Fruit fly (Drosophila melanogaster) whole organism, embryonic: ENCODE measurements around the gene CG43367.

Experiments
- Bdp1 ChIP-seq: fragments of 200-800 bp; sonication (Bioruptor generic); optimal IDR thresholded peaks from 3 replicates; lab custom pipeline; 2016; ENCODE audit warnings: missing biosample characterization, missing genetic modification characterization
- CG10654 ChIP-seq: fragments of 200-800 bp; sonication (Bioruptor generic); optimal IDR thresholded peaks from 2 replicates; lab custom pipeline; 2016; ENCODE audit warnings: missing biosample characterization, missing genetic modification characterization
- CG11504 ChIP-seq: fragments of 200-800 bp; sonication (Bioruptor generic); optimal IDR thresholded peaks from 3 replicates; lab custom pipeline; 2019; ENCODE audit warnings: missing biosample characterization, mild to moderate bottlenecking, missing genetic modification characterization, moderate library complexity
- CG11723 ChIP-seq: fragments of 200-800 bp; sonication (Bioruptor generic); optimal IDR thresholded peaks from 2 replicates; lab custom pipeline; 2017; ENCODE audit warnings: missing biosample characterization, mild to moderate bottlenecking, missing genetic modification characterization
- CG12155 ChIP-seq: fragments of 200-800 bp; sonication (Bioruptor generic); optimal IDR thresholded peaks from 3 replicates; lab custom pipeline; 2016; ENCODE audit warnings: missing biosample characterization, missing genetic modification characterization
- CG12236 ChIP-seq: fragments of 200-800 bp; sonication (Bioruptor generic); optimal IDR thresholded peaks from 2 replicates; lab custom pipeline; 2016; ENCODE audit warnings: missing biosample characterization, missing genetic modification characterization
- CG14050 ChIP-seq: fragments of 200-800 bp; sonication (Bioruptor generic); IDR thresholded peaks from 3 replicates; pipeline ENCODE4 v1.3.6; 2022; ENCODE audit warnings: missing biosample characterization, missing genetic modification characterization
- CG14965 ChIP-seq: fragments of 200-800 bp; sonication (Bioruptor generic); optimal IDR thresholded peaks from 2 replicates; lab custom pipeline; 2016; ENCODE audit warnings: missing biosample characterization, missing genetic modification characterization, borderline replicate concordance
- CG15269 ChIP-seq: fragments of 200-800 bp; sonication (Bioruptor generic); optimal IDR thresholded peaks from 2 replicates; lab custom pipeline; 2018; ENCODE audit warnings: missing biosample characterization, mild to moderate bottlenecking, missing genetic modification characterization, moderate library complexity
- CG17186 ChIP-seq: fragments of 200-800 bp; sonication (Bioruptor generic); optimal IDR thresholded peaks from 3 replicates; lab custom pipeline; 2017; ENCODE audit warnings: missing biosample characterization, missing genetic modification reagents, missing genetic modification characterization
- CG17912 ChIP-seq: fragments of 200-800 bp; sonication (Bioruptor generic); optimal IDR thresholded peaks from 2 replicates; lab custom pipeline; 2018; ENCODE audit warnings: missing biosample characterization, mild to moderate bottlenecking, missing genetic modification characterization
- CG18476 ChIP-seq: fragments of 200-800 bp; sonication (Bioruptor generic); optimal IDR thresholded peaks from 2 replicates; lab custom pipeline; 2016; ENCODE audit warnings: missing biosample characterization, mild to moderate bottlenecking, missing genetic modification characterization
- CG18599 ChIP-seq: fragments of 200-800 bp; sonication (Bioruptor generic); optimal IDR thresholded peaks from 3 replicates; lab custom pipeline; 2017; ENCODE audit warnings: missing biosample characterization, missing genetic modification characterization, mild to moderate bottlenecking, moderate library complexity, missing genetic modification reagents
- CG2129 ChIP-seq: fragments of 200-800 bp; sonication (Bioruptor generic); IDR thresholded peaks from 2 replicates; pipeline ENCODE4 v1.3.6; 2022; ENCODE audit warnings: missing biosample characterization, missing genetic modification characterization; ENCODE audit not compliant: partially characterized antibody
- CG30020 ChIP-seq: fragments of 200-800 bp; optimal IDR thresholded peaks from 2 replicates; lab custom pipeline; 2019; ENCODE audit warnings: missing biosample characterization, mild to moderate bottlenecking, missing genetic modification characterization, moderate library complexity
- CG4328 ChIP-seq: fragments of 200-800 bp; sonication (Bioruptor generic); optimal IDR thresholded peaks from 3 replicates; lab custom pipeline; 2017; ENCODE audit warnings: missing biosample characterization, missing genetic modification reagents, missing genetic modification characterization
- CG4424 ChIP-seq: fragments of 200-800 bp; sonication (Bioruptor generic); optimal IDR thresholded peaks from 3 replicates; lab custom pipeline; 2016; ENCODE audit warnings: missing biosample characterization, missing genetic modification characterization
- CG4854 ChIP-seq: fragments of 200-800 bp; sonication (Bioruptor generic); optimal IDR thresholded peaks from 2 replicates; lab custom pipeline; 2016; ENCODE audit warnings: missing biosample characterization, missing genetic modification characterization, inconsistent platforms
- CoRest ChIP-seq: fragments of 200-800 bp; sonication (Bioruptor generic); optimal IDR thresholded peaks from 3 replicates; lab custom pipeline; 2018; ENCODE audit warnings: missing biosample characterization, mild to moderate bottlenecking, missing genetic modification characterization, moderate library complexity
- Dip3 ChIP-seq: fragments of 200-800 bp; sonication (Bioruptor generic); optimal IDR thresholded peaks from 3 replicates; lab custom pipeline; 2016; ENCODE audit warnings: missing biosample characterization, missing genetic modification characterization
- E2f2 ChIP-seq: fragments of 200-800 bp; sonication (Bioruptor generic); IDR thresholded peaks from 2 replicates; pipeline ENCODE4 v1.3.6; 2022; ENCODE audit warnings: missing biosample characterization, missing genetic modification characterization
- Ets97D ChIP-seq: fragments of 200-800 bp; sonication (Bioruptor generic); optimal IDR thresholded peaks from 3 replicates; lab custom pipeline; 2016; ENCODE audit warnings: missing biosample characterization, missing genetic modification characterization
- Hand ChIP-seq: fragments of 200-800 bp; sonication (Bioruptor generic); optimal IDR thresholded peaks from 2 replicates; lab custom pipeline; 2017; ENCODE audit warnings: mild to moderate bottlenecking, missing biosample characterization, missing genetic modification reagents, missing genetic modification characterization
- Hr3 ChIP-seq: fragments of 200-800 bp; sonication (Bioruptor generic); optimal IDR thresholded peaks from 3 replicates; lab custom pipeline; 2016; ENCODE audit warnings: missing biosample characterization, missing genetic modification characterization
- Hr51 ChIP-seq, 2 experiments: fragments of 200-800 bp; sonication (Bioruptor generic); optimal IDR thresholded peaks; 2 replicates in 1 of 2; 3 replicates in 1 of 2; lab custom pipeline; 2016 to 2018; ENCODE audit warnings: missing biosample characterization in 2 of 2, missing genetic modification characterization in 2 of 2, mild to moderate bottlenecking in 1 of 2, moderate library complexity in 1 of 2
- Hr78 ChIP-seq, 2 experiments: fragments of 200-800 bp in 1 of 2; fragments of >200 bp in 1 of 2; sonication (Bioruptor generic) in 1 of 2; optimal IDR thresholded peaks; 2 replicates each; lab custom pipeline; 2017 to 2019; ENCODE audit warnings: missing biosample characterization in 2 of 2, missing genetic modification characterization in 2 of 2, mild to moderate bottlenecking in 1 of 2, moderate library complexity in 1 of 2
- Mes4 ChIP-seq: fragments of 200-800 bp; sonication (Bioruptor generic); optimal IDR thresholded peaks from 2 replicates; lab custom pipeline; 2016; ENCODE audit warnings: missing biosample characterization, missing genetic modification characterization
- Mrtf ChIP-seq: fragments of 200-800 bp; sonication (Bioruptor generic); IDR thresholded peaks from 3 replicates; pipeline ENCODE4 v1.3.6; 2022; ENCODE audit warnings: missing biosample characterization, missing genetic modification characterization
- Myb ChIP-seq: fragments of 200-800 bp; sonication (Bioruptor generic); optimal IDR thresholded peaks from 2 replicates; lab custom pipeline; 2016; ENCODE audit warnings: missing biosample characterization, missing genetic modification characterization
- Sox100B ChIP-seq: fragments of 200-800 bp; sonication (Bioruptor generic); optimal IDR thresholded peaks from 3 replicates; lab custom pipeline; 2018; ENCODE audit warnings: missing biosample characterization, mild to moderate bottlenecking, missing genetic modification characterization
- Stat92E ChIP-seq, 3 experiments: fragments of >200 bp in 2 of 3; fragments of 200-800 bp in 1 of 3; sonication (Bioruptor generic) in 1 of 3; optimal IDR thresholded peaks; 2 replicates each; lab custom pipeline; 2017 to 2019; ENCODE audit warnings: missing biosample characterization in 3 of 3, missing genetic modification characterization in 3 of 3, mild to moderate bottlenecking in 1 of 3, moderate library complexity in 1 of 3
- ab ChIP-seq: fragments of 200-800 bp; sonication (Bioruptor generic); optimal IDR thresholded peaks from 2 replicates; lab custom pipeline; 2016; ENCODE audit warnings: missing biosample characterization, missing genetic modification characterization
- ap ChIP-seq: fragments of 200-800 bp; sonication (Bioruptor generic); IDR thresholded peaks from 2 replicates; pipeline ENCODE4 v1.3.6; 2022; ENCODE audit warnings: missing biosample characterization, missing genetic modification characterization
- bowl ChIP-seq: fragments of 200-800 bp; sonication (Bioruptor generic); IDR thresholded peaks from 2 replicates; pipeline ENCODE4 v1.3.6; 2022; ENCODE audit warnings: missing biosample characterization, missing genetic modification characterization
- br ChIP-seq: fragments of >200 bp; optimal IDR thresholded peaks from 2 replicates; lab custom pipeline; 2017
- caup ChIP-seq: fragments of 200-800 bp; sonication (Bioruptor generic); optimal IDR thresholded peaks from 3 replicates; lab custom pipeline; 2017; ENCODE audit warnings: missing biosample characterization, mild to moderate bottlenecking, missing genetic modification characterization, moderate library complexity; ENCODE audit not compliant: severe bottlenecking
- da ChIP-seq: fragments of 200-800 bp; sonication (Bioruptor generic); optimal IDR thresholded peaks from 2 replicates; lab custom pipeline; 2016; ENCODE audit warnings: missing biosample characterization, missing genetic modification characterization
- disco-r ChIP-seq: fragments of 200-800 bp; sonication (Bioruptor generic); optimal IDR thresholded peaks from 2 replicates; lab custom pipeline; 2016; ENCODE audit warnings: missing biosample characterization, missing genetic modification characterization
- fru ChIP-seq: fragments of >200 bp; optimal IDR thresholded peaks from 2 replicates; lab custom pipeline; 2017
- nmo ChIP-seq: fragments of 200-800 bp; sonication (Bioruptor generic); optimal IDR thresholded peaks from 2 replicates; lab custom pipeline; 2018; ENCODE audit warnings: missing biosample characterization, mild to moderate bottlenecking, missing genetic modification characterization, moderate library complexity
- pita ChIP-seq: fragments of 200-800 bp; sonication (Bioruptor generic); optimal IDR thresholded peaks from 2 replicates; lab custom pipeline; 2017; ENCODE audit warnings: missing biosample characterization, mild to moderate bottlenecking, missing genetic modification characterization
- pum ChIP-seq: fragments of 200-800 bp; sonication (Bioruptor generic); optimal IDR thresholded peaks from 2 replicates; lab custom pipeline; 2016; ENCODE audit warnings: missing biosample characterization, missing genetic modification characterization
- rib ChIP-seq: fragments of 200-800 bp; sonication (Bioruptor generic); IDR thresholded peaks from 2 replicates; pipeline ENCODE4 v1.3.6; 2022; ENCODE audit warnings: missing biosample characterization, missing genetic modification characterization
- sd ChIP-seq: fragments of 200-800 bp; sonication (Bioruptor generic); optimal IDR thresholded peaks from 3 replicates; lab custom pipeline; 2018; ENCODE audit warnings: missing biosample characterization, mild to moderate bottlenecking, missing genetic modification characterization, moderate library complexity
- sens-2 ChIP-seq: fragments of 200-800 bp; sonication (Bioruptor generic); IDR thresholded peaks from 2 replicates; pipeline ENCODE4 v1.3.6; 2022; ENCODE audit warnings: missing biosample characterization, missing genetic modification characterization
- tap ChIP-seq: fragments of 200-800 bp; optimal IDR thresholded peaks from 3 replicates; lab custom pipeline; 2019; ENCODE audit warnings: missing biosample characterization, mild to moderate bottlenecking, missing genetic modification characterization, moderate library complexity
- ttk ChIP-seq: fragments of 200-800 bp; sonication (Bioruptor generic); IDR thresholded peaks from 2 replicates; pipeline ENCODE4 v2.1.2; 2022; ENCODE audit warnings: missing biosample characterization, missing genetic modification characterization
- zen ChIP-seq: fragments of 200-800 bp; sonication (Bioruptor generic); optimal IDR thresholded peaks from 3 replicates; lab custom pipeline; 2018; ENCODE audit warnings: missing biosample characterization, mild to moderate bottlenecking, missing genetic modification characterization, moderate library complexity
- zf30C ChIP-seq: fragments of 200-800 bp; sonication (Bioruptor generic); optimal IDR thresholded peaks from 3 replicates; lab custom pipeline; 2018; ENCODE audit warnings: missing biosample characterization, mild to moderate bottlenecking, missing genetic modification characterization

The CG43367 gene

DNA sequence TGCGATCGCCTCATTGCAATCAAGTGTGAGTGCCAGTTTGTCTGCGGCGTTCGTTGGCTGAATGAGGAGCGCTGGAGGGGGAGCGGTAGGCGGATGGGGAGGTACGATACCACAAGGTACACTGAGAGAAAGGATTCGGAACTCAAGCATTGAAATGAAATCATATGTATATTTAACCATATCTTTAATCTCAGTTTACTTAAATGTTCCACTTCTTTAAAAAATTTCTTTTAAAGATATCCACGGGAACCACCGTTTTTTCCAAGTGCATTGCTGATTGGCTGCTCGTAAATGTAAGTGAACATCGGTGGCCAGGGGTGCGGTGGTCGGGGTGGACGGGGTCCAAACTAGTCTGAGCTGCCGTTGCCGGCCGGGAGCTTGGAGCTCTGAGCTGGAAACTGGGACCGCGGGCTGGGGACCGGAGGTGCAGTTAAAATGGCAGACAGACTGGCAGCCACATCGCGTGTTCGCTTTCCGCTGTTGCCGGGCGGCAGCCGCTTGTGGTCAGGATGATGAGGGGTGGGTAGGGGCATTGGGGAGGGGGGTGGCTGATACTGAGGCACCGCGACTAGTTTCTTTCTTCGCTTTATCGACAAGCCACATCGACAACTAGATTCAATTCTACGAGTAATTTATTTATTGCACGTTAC lies 34.5 kb downstream of the CG43367 start (continued):
- TF ChIP-seq Myb (GFP tag; lab: Kevin White, UChicago) (peak; percentile 80), CG2129 (no peak), disco-r (peak; percentile 87), CG15269 (tag; lab: Kevin White, UChicago) (peak; percentile 96), zen (peak; percentile 88), Hr51 (GFP tag; optimal IDR thresholded peaks at IDR 0.05; lab: Kevin White, UChicago) (peak; percentile 89 to 97), Mrtf (GFP tag; lab: Robert Waterston, UW) (peak; percentile 96), pita (GFP tag; lab: Kevin White, UChicago) (no peak), tap (tag; lab: Kevin White, UChicago) (peak; percentile 94), Stat92E (GFP tag; optimal IDR thresholded peaks at IDR 0.05; lab: Kevin White, UChicago) (peak in 1 of 3 experiments; percentile 93), CG4424 (GFP tag; lab: Kevin White, UChicago) (peak; percentile 95), caup (GFP tag; lab: Kevin White, UChicago) (peak; percentile 90), CoRest (tag; lab: Kevin White, UChicago) (peak; percentile 97), pum (peak; percentile 96), CG11723 (GFP tag; lab: Kevin White, UChicago) (peak; percentile 96), zf30C (peak; percentile 91), ab (GFP tag; lab: Kevin White, UChicago) (peak; percentile 88), Hr78 (GFP tag; optimal IDR thresholded peaks at IDR 0.05; lab: Kevin White, UChicago) (peak in 1 of 2 experiments; percentile 92), CG18476 (GFP tag; lab: Kevin White, UChicago) (peak; percentile 90), ap (peak; percentile 97), CG4854 (GFP tag; lab: Kevin White, UChicago) (peak; percentile 87), CG4328 (GFP tag; lab: Kevin White, UChicago) (peak; percentile 94), bowl (GFP tag; lab: Robert Waterston, UW) (peak; percentile 93), nmo (GFP tag; lab: Kevin White, UChicago) (peak; percentile 98), CG12155 (GFP tag; lab: Kevin White, UChicago) (peak; percentile 85), sd (tag; lab: Kevin White, UChicago) (peak; percentile 78), Hand (GFP tag; lab: Kevin White, UChicago) (peak; percentile 82), CG18599 (peak; percentile 93), br (lab: Kevin White, UChicago) (no peak), Bdp1 (GFP tag; lab: Kevin White, UChicago) (peak; percentile 84), CG14050 (GFP tag; lab: Robert Waterston, UW) (peak; percentile 97), sens-2 (GFP tag; lab: Robert Waterston, UW) (peak; percentile 98), Mes4 (GFP tag; lab: Kevin White, UChicago) (peak; percentile 97), CG14965 (GFP tag; lab: Kevin White, UChicago) (peak; percentile 72), fru (lab: Kevin White, UChicago) (no peak), CG17186 (GFP tag; lab: Kevin White, UChicago) (peak; percentile 87), da (GFP tag; lab: Kevin White, UChicago) (peak; percentile 83), CG30020 (peak; percentile 82), ttk (peak; percentile 98), CG10654 (GFP tag; lab: Kevin White, UChicago) (peak; percentile 94), Ets97D (GFP tag; lab: Kevin White, UChicago) (peak; percentile 85), Hr3 (GFP tag; lab: Kevin White, UChicago) (peak; percentile 97), Dip3 (peak; percentile 70), rib (GFP tag; lab: Robert Waterston, UW) (peak; percentile 79), CG11504 (tag; lab: Kevin White, UChicago) (peak; percentile 97), CG12236 (GFP tag; lab: Kevin White, UChicago) (peak; percentile 87), CG17912 (GFP tag; lab: Kevin White, UChicago) (peak; percentile 96), E2f2 (peak; percentile 79), Sox100B (peak; percentile 96)
